Worm (Caenorhabditis elegans) whole organism, mixed stage, embryonic: ENCODE data around the gene brap-2.

Source experiments
- bed-3 ChIP-seq: fragments of 200-800 bp; sonication (Bioruptor generic); optimal IDR thresholded peaks from 3 replicates; lab custom pipeline; 2018; ENCODE audit warnings: mild to moderate bottlenecking, missing genetic modification characterization, moderate library complexity, missing compliant biosample characterization
- ces-1 ChIP-seq: fragments of 150-350 bp; optimal IDR thresholded peaks from 2 replicates; lab custom pipeline; 2014; ENCODE audit warnings: missing biosample characterization, missing genetic modification reagents, missing genetic modification characterization
- elt-3 ChIP-seq: fragments of 150-350 bp; optimal IDR thresholded peaks from 2 replicates; lab custom pipeline; 2014; ENCODE audit warnings: missing biosample characterization, missing genetic modification characterization
- mab-5 ChIP-seq: fragments of 150-350 bp; optimal IDR thresholded peaks from 2 replicates; lab custom pipeline; 2014; ENCODE audit warnings: missing biosample characterization, missing genetic modification characterization
- mep-1 ChIP-seq: fragments of 150-350 bp; optimal IDR thresholded peaks from 2 replicates; lab custom pipeline; 2017; ENCODE audit warnings: missing biosample characterization, missing genetic modification reagents, missing genetic modification characterization, inconsistent platforms
- nhr-237 ChIP-seq: fragments of 150-350 bp; optimal IDR thresholded peaks from 2 replicates; lab custom pipeline; 2014; ENCODE audit warnings: missing biosample characterization, missing genetic modification characterization
- pha-4 ChIP-seq: fragments of 150-350 bp; optimal IDR thresholded peaks from 2 replicates; lab custom pipeline; 2018; ENCODE audit warnings: missing biosample characterization, missing genetic modification reagents, missing genetic modification characterization
- tbx-8 ChIP-seq: fragments of 200-800 bp; sonication (Bioruptor generic); optimal IDR thresholded peaks from 2 replicates; lab custom pipeline; 2018; ENCODE audit warnings: mild to moderate bottlenecking, missing genetic modification characterization, moderate library complexity, missing compliant biosample characterization
- unc-39 ChIP-seq: fragments of 150-350 bp; optimal IDR thresholded peaks from 2 replicates; lab custom pipeline; 2014; ENCODE audit warnings: missing biosample characterization, missing genetic modification characterization
- unc-62 ChIP-seq: fragments of 150-350 bp; optimal IDR thresholded peaks from 2 replicates; lab custom pipeline; 2014; ENCODE audit warnings: missing biosample characterization, missing genetic modification reagents, missing genetic modification characterization
- zip-8 ChIP-seq: fragments of 150-350 bp; optimal IDR thresholded peaks from 2 replicates; lab custom pipeline; 2014; ENCODE audit warnings: missing biosample characterization, missing genetic modification characterization

DNA sequence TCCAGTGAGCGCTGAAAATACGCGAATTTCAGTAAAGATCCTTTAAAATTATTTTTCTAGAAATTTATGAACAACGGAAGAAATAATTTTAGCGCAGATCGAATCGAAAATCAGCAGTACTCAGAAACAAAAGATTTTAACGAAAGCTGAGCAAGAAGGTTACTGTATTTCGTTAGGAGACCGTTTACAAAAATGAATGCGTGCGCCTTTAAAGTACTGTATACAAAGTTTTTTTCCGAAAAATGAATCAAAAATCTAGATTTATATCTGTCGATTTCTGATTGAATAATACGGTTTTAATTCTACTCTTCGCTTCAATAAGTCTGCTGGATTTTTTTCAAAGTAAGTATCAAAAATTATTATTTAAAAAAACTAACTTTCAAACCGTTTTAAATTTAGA, 21.1 kb upstream of the brap-2 start, which contains the start of the genes EEED8.14 and EEED8.3:
- TF ChIP-seq tbx-8 (GFP tag; lab: Kevin White, UChicago) (no peak), pha-4 (no peak), mab-5 (tag; lab: Kevin White, UChicago) (no peak), mep-1 (tag; lab: Kevin White, UChicago) (no peak), unc-62 (GFP tag; lab: Kevin White, UChicago) (no peak), ces-1 (GFP tag; lab: Kevin White, UChicago) (no peak), elt-3 (tag; lab: Kevin White, UChicago) (no peak), bed-3 (GFP tag; lab: Kevin White, UChicago) (no peak), unc-39 (tag; lab: Kevin White, UChicago) (no peak), nhr-237 (tag; lab: Kevin White, UChicago) (no peak), zip-8 (no peak)
